Worm (Caenorhabditis elegans) whole organism, late embryonic: Measurements from ENCODE around the gene fbxb-6.
"Not testable (repeated sequence)": the region's sequence is repeated elsewhere in the genome, so short reads cannot be mapped to it uniquely, and the experiment has no call there.

ENCODE experiments used
- C08G9.2 ChIP-seq: sonication (generic microtip); optimal IDR thresholded peaks from 2 replicates; lab custom pipeline; 2016; ENCODE audit warnings: mild to moderate bottlenecking, missing genetic modification characterization, moderate library complexity, missing compliant biosample characterization
- F13H6.1 ChIP-seq: sonication (generic microtip); optimal IDR thresholded peaks from 2 replicates; lab custom pipeline; 2016; ENCODE audit warnings: missing genetic modification characterization, missing compliant biosample characterization
- K02D7.2 ChIP-seq: sonication (generic microtip); optimal IDR thresholded peaks from 2 replicates; lab custom pipeline; 2017; ENCODE audit warnings: mild to moderate bottlenecking, missing genetic modification characterization, missing compliant biosample characterization
- T23F11.4 ChIP-seq: fragments of 200-800 bp; sonication (Bioruptor generic); optimal IDR thresholded peaks from 2 replicates; lab custom pipeline; 2018; ENCODE audit warnings: mild to moderate bottlenecking, missing genetic modification characterization, missing compliant biosample characterization
- ahr-1 ChIP-seq: sonication (generic microtip); optimal IDR thresholded peaks from 2 replicates; lab custom pipeline; 2016; ENCODE audit warnings: missing genetic modification characterization, missing compliant biosample characterization
- ceh-14 ChIP-seq: sonication (generic microtip); optimal IDR thresholded peaks from 2 replicates; lab custom pipeline; 2016; ENCODE audit warnings: missing genotype, missing genetic modification characterization, missing compliant biosample characterization
- ceh-19 ChIP-seq: fragments of 200-800 bp; sonication (Bioruptor generic); optimal IDR thresholded peaks from 2 replicates; lab custom pipeline; 2018; ENCODE audit warnings: mild to moderate bottlenecking, missing genetic modification characterization, missing compliant biosample characterization
- ceh-45 ChIP-seq: fragments of 200-800 bp; sonication (Bioruptor generic); IDR thresholded peaks from 2 replicates; pipeline ENCODE4 v1.3.6; 2022; ENCODE audit warnings: missing genetic modification reagents, missing genetic modification characterization, missing compliant biosample characterization
- ceh-48 ChIP-seq: sonication (generic microtip); optimal IDR thresholded peaks from 2 replicates; lab custom pipeline; 2016; ENCODE audit warnings: missing genetic modification characterization, inconsistent platforms, missing compliant biosample characterization
- ceh-9 ChIP-seq: sonication (generic microtip); optimal IDR thresholded peaks from 2 replicates; lab custom pipeline; 2016; ENCODE audit warnings: mild to moderate bottlenecking, missing genetic modification characterization, inconsistent platforms, missing compliant biosample characterization
- dve-1 ChIP-seq: sonication (generic microtip); optimal IDR thresholded peaks from 2 replicates; lab custom pipeline; 2017; ENCODE audit warnings: antibody characterized with exemption, mild to moderate bottlenecking, missing genetic modification characterization, missing compliant biosample characterization
- elt-2 ChIP-seq: sonication (generic microtip); optimal IDR thresholded peaks from 2 replicates; lab custom pipeline; 2016; ENCODE audit warnings: missing genetic modification reagents, missing genetic modification characterization, missing compliant biosample characterization
- elt-4 ChIP-seq: sonication (generic microtip); optimal IDR thresholded peaks from 2 replicates; lab custom pipeline; 2016; ENCODE audit warnings: missing genetic modification characterization, missing compliant biosample characterization
- ets-4 ChIP-seq: sonication (generic microtip); optimal IDR thresholded peaks from 2 replicates; lab custom pipeline; 2016; ENCODE audit warnings: missing genetic modification characterization, missing compliant biosample characterization
- eyg-1 ChIP-seq: sonication (generic microtip); optimal IDR thresholded peaks from 2 replicates; lab custom pipeline; 2016; ENCODE audit warnings: missing genotype, missing genetic modification characterization, missing compliant biosample characterization
- fkh-6 ChIP-seq: sonication (generic microtip); optimal IDR thresholded peaks from 2 replicates; lab custom pipeline; 2016; ENCODE audit warnings: missing genetic modification characterization, missing compliant biosample characterization
- gmeb-2 ChIP-seq: sonication (generic microtip); optimal IDR thresholded peaks from 2 replicates; lab custom pipeline; 2016; ENCODE audit warnings: missing genetic modification characterization, inconsistent platforms, missing compliant biosample characterization
- hlh-15 ChIP-seq: sonication (generic microtip); optimal IDR thresholded peaks from 2 replicates; lab custom pipeline; 2016; ENCODE audit warnings: missing genetic modification characterization, missing compliant biosample characterization
- hlh-30 ChIP-seq: sonication (generic microtip); optimal IDR thresholded peaks from 2 replicates; lab custom pipeline; 2017; ENCODE audit warnings: antibody characterized with exemption, missing genetic modification characterization, missing compliant biosample characterization; ENCODE audit not compliant: insufficient read depth
- hlh-6 ChIP-seq: sonication (generic microtip); optimal IDR thresholded peaks from 2 replicates; lab custom pipeline; 2016; ENCODE audit warnings: missing genotype, missing genetic modification characterization, missing compliant biosample characterization
- hlh-8 ChIP-seq: sonication (generic microtip); optimal IDR thresholded peaks from 2 replicates; lab custom pipeline; 2016; ENCODE audit warnings: missing genotype, missing genetic modification characterization, missing compliant biosample characterization
- mec-3 ChIP-seq: sonication (generic microtip); optimal IDR thresholded peaks from 2 replicates; lab custom pipeline; 2016; ENCODE audit warnings: borderline replicate concordance, missing genetic modification characterization, missing compliant biosample characterization
- pax-1 ChIP-seq: fragments of 150-350 bp; optimal IDR thresholded peaks from 2 replicates; lab custom pipeline; 2014; ENCODE audit warnings: missing biosample characterization, missing genetic modification characterization
- pha-4 ChIP-seq: fragments of 150-350 bp; optimal IDR thresholded peaks from 2 replicates; lab custom pipeline; 2018; ENCODE audit warnings: missing biosample characterization, missing genetic modification reagents, missing genetic modification characterization
- pqm-1 ChIP-seq: sonication (generic microtip); optimal IDR thresholded peaks from 2 replicates; lab custom pipeline; 2016; ENCODE audit warnings: missing genetic modification characterization, missing compliant biosample characterization
- rnt-1 ChIP-seq: sonication (generic microtip); optimal IDR thresholded peaks from 2 replicates; lab custom pipeline; 2016; ENCODE audit warnings: missing genetic modification characterization, missing compliant biosample characterization
- sox-4 ChIP-seq: sonication (generic microtip); optimal IDR thresholded peaks from 2 replicates; lab custom pipeline; 2017; ENCODE audit warnings: mild to moderate bottlenecking, missing genetic modification characterization, inconsistent platforms, missing compliant biosample characterization
- ttx-3 ChIP-seq: sonication (generic microtip); optimal IDR thresholded peaks from 2 replicates; lab custom pipeline; 2016; ENCODE audit warnings: missing genetic modification reagents, missing genetic modification characterization, missing compliant biosample characterization
- unc-3 ChIP-seq, 2 experiments: fragments of 200-800 bp in 1 of 2; sonication (Bioruptor generic) in 1 of 2; sonication (generic microtip) in 1 of 2; conservative IDR thresholded peaks in 1 of 2; optimal IDR thresholded peaks in 1 of 2; 2 replicates each; pipeline versions ENCODE4 v1.3.6 to Lab custom; 2016 to 2022; ENCODE audit warnings: missing compliant biosample characterization in 2 of 2, missing genetic modification characterization in 2 of 2, missing genetic modification reagents in 1 of 2
- unc-42 ChIP-seq: sonication (generic microtip); optimal IDR thresholded peaks from 2 replicates; lab custom pipeline; 2016; ENCODE audit warnings: missing genotype, missing genetic modification characterization, missing compliant biosample characterization
- unc-55 ChIP-seq: sonication (generic microtip); optimal IDR thresholded peaks from 2 replicates; lab custom pipeline; 2017; ENCODE audit warnings: missing biosample characterization, missing genetic modification reagents, missing genetic modification characterization
- ztf-16 ChIP-seq: sonication (generic microtip); optimal IDR thresholded peaks from 2 replicates; lab custom pipeline; 2017; ENCODE audit warnings: missing genetic modification characterization, missing compliant biosample characterization

fbxb-6 gene

ce11 chrII:2064497-2064896, at the start of gene fbxb-6:
TSS of gene fbxb-6 (plus strand) at chrII:2064797.
- TF ChIP-seq rnt-1 (tag; lab: Kevin White, UChicago) (no peak), hlh-30 (tag; lab: Kevin White, UChicago) (no peak), mec-3 (no peak), pax-1 (tag; lab: Kevin White, UChicago) (no peak), ceh-48 (tag; lab: Kevin White, UChicago) (no peak), ceh-14 (no peak), unc-42 (tag; lab: Kevin White, UChicago) (no peak)

- not testable (repeated sequence) for TF ChIP-seq ets-4 (tag; lab: Kevin White, UChicago); K02D7.2 (tag; lab: Kevin White, UChicago); elt-2
- TF ChIP-seq, all 69 proteins: peak for 0; not testable (repeated sequence) for 69
Observed at ce11 chrII:2023514-2023913, 41.1 kb upstream of the fbxb-6 start, which contains the start of gene cya-2. TSS of gene cya-2 (minus strand) at chrII:2023614.

ce11 chrII:2026525-2026924, 38.1 kb upstream of the fbxb-6 start, which contains the start of gene bath-21:
TSS of gene bath-21 (minus strand) at chrII:2026625.
- TF ChIP-seq unc-42 (tag; lab: Kevin White, UChicago) (no peak), unc-3 (GFP tag; conservative IDR thresholded peaks at IDR 0.05; lab: Robert Waterston, UW) (no peak), unc-3 (tag; optimal IDR thresholded peaks at IDR 0.05; lab: Kevin White, UChicago) (no peak), C08G9.2 (tag; lab: Kevin White, UChicago) (no peak), F13H6.1 (tag; lab: Kevin White, UChicago) (no peak), ceh-14 (no peak), gmeb-2 (tag; lab: Kevin White, UChicago) (no peak), hlh-15 (no peak), ahr-1 (no peak), fkh-6 (no peak), dve-1 (tag; lab: Kevin White, UChicago) (no peak), ztf-16 (tag; lab: Kevin White, UChicago) (no peak), eyg-1 (no peak)

- no peak for TF ChIP-seq ttx-3
- TF ChIP-seq ceh-9 (tag; lab: Kevin White, UChicago), result no peak
- TF ChIP-seq T23F11.4 (GFP tag; lab: Kevin White, UChicago), result no peak
- TF ChIP-seq F13H6.1 (tag; lab: Kevin White, UChicago), result no peak
- no peak for TF ChIP-seq ceh-45 (GFP tag; lab: Robert Waterston, UW)
- no peak for TF ChIP-seq hlh-8 (tag; lab: Kevin White, UChicago)
- TF ChIP-seq hlh-6, result no peak
- TF ChIP-seq, all 69 proteins: peak for 0
Observed at ce11 chrII:2028712-2029111, 35.9 kb upstream of the fbxb-6 start, which contains the start of gene bath-1. TSS of gene bath-1 (minus strand) at chrII:2028812.

- TF ChIP-seq unc-55 (GFP tag; lab: Kevin White, UChicago) (no peak), pha-4 (tag; lab: Kevin White, UChicago) (no peak), pqm-1 (tag; lab: Kevin White, UChicago) (no peak), elt-4 (tag; lab: Kevin White, UChicago) (no peak), ceh-19 (GFP tag; lab: Kevin White, UChicago) (no peak)
Observed at ce11 chrII:2030367-2030766, 34.2 kb upstream of the fbxb-6 start, which contains the start of gene bath-3. TSS of gene bath-3 (minus strand) at chrII:2030467.

ce11 chrII:2031852-2032251, 32.7 kb upstream of the fbxb-6 start, which contains the start of gene bath-5:
TSS of gene bath-5 (minus strand) at chrII:2031952.
- TF ChIP-seq sox-4 (tag; lab: Kevin White, UChicago) (no peak), elt-2 (no peak)
